Worm (Caenorhabditis elegans): ENCODE results near the gene unc-44.

The unc-44 gene

DNA sequence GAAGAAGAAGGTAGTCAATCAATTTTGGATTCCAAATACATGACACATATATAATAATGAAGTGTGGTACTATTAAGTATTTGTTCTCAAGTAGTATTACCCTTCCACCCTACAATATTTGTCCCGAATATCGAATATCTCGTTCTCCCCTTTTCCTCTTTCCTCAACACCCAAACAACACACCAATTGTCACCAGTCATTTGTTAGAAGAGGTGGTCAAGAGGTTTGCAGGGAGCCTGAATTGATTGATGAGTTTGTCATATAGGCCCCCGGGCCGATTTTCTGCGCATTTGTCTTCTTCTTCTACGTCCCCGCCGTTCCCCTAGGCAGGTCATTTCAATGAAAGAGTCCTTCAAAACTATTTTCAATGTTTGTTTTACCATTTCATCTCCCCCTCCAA lies 11.1 kb upstream of the unc-44 start:
- TF ChIP-seq ztf-23 (GFP tag; IDR thresholded peaks at IDR 0.05) (no peak), tab-1 (GFP tag; IDR thresholded peaks at IDR 0.05) (no peak), med-1 (GFP tag; optimal IDR thresholded peaks at IDR 0.05; ENCODE audit: insufficient read depth) (no peak), ref-1 (GFP tag; conservative IDR thresholded peaks at IDR 0.05) (no peak), klf-2 (GFP tag; conservative IDR thresholded peaks at IDR 0.05) (no peak), flt-1 (GFP tag; IDR thresholded peaks at IDR 0.05) (no peak), ztf-29 (GFP tag; IDR thresholded peaks at IDR 0.05) (no peak), T22C8.4 (GFP tag; IDR thresholded peaks at IDR 0.05) (no peak), cog-1 (tag; optimal IDR thresholded peaks at IDR 0.05) (no peak)

DNA sequence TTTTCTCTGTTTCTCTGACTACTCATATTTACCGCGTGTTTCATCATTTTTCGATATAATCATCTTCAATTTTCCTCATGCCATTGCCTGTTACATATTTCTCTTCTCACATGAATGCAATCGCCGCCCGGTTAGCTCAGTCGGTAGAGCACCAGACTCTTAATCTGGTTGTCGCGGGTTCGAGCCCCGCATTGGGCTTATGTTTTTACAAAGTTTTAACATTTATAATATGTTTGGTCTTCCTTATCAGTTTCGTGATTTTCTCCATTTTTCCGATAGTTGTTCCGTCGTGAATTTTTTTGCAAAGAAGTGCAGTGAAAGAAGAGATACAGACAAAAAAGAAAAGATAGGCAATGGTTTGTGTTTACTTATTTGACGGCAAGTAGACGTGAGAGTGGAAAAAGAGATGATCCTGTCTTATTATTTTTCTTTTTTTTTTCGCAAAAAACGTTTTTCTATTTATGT lies 8.3 kb upstream of the unc-44 start:
- TF ChIP-seq ref-1 (GFP tag; conservative IDR thresholded peaks at IDR 0.05), result peak; percentile 81
- TF ChIP-seq T22C8.4 (GFP tag; IDR thresholded peaks at IDR 0.05), result peak; percentile 87
- peak; percentile 90 for TF ChIP-seq tab-1 (GFP tag; IDR thresholded peaks at IDR 0.05)
- TF ChIP-seq klf-2 (GFP tag; conservative IDR thresholded peaks at IDR 0.05), result peak; percentile 86
- TF ChIP-seq cog-1 (tag; optimal IDR thresholded peaks at IDR 0.05), result peak; percentile 82
- peak; percentile 95 for TF ChIP-seq ztf-29 (GFP tag; IDR thresholded peaks at IDR 0.05)
- TF ChIP-seq ztf-23 (GFP tag; IDR thresholded peaks at IDR 0.05), result peak; percentile 93
- TF ChIP-seq med-1 (GFP tag; optimal IDR thresholded peaks at IDR 0.05; ENCODE audit: insufficient read depth), result peak; percentile 52
- peak; percentile 94 for TF ChIP-seq flt-1 (GFP tag; IDR thresholded peaks at IDR 0.05)

DNA sequence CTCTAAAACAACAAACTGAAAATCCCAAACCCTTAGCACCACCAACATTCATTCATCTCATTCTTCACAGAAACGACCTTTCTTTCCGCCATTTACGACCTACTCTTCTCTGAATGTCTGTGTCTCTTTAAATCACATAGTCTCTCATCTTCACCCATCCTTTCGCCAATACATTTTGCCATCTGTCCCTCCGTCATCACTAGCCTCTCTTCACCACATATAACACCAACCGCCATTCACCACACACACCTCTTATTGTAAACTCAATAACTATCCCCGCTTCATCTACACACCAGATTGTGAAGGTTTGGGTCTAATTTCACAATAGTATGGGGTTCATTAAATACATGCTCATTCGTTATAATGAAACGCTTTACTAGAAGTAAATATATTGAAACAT lies 4.8 kb upstream of the unc-44 start:
- no peak for TF ChIP-seq ref-1 (GFP tag; conservative IDR thresholded peaks at IDR 0.05)
- no peak for TF ChIP-seq T22C8.4 (GFP tag; IDR thresholded peaks at IDR 0.05)
- TF ChIP-seq tab-1 (GFP tag; IDR thresholded peaks at IDR 0.05), result no peak
- TF ChIP-seq klf-2 (GFP tag; conservative IDR thresholded peaks at IDR 0.05), result no peak
- TF ChIP-seq flt-1 (GFP tag; IDR thresholded peaks at IDR 0.05), result no peak
- no peak for TF ChIP-seq med-1 (GFP tag; optimal IDR thresholded peaks at IDR 0.05; ENCODE audit: insufficient read depth)
- no peak for TF ChIP-seq ztf-23 (GFP tag; IDR thresholded peaks at IDR 0.05)
- TF ChIP-seq ztf-29 (GFP tag; IDR thresholded peaks at IDR 0.05), result no peak
- no peak for TF ChIP-seq cog-1 (tag; optimal IDR thresholded peaks at IDR 0.05)

DNA sequence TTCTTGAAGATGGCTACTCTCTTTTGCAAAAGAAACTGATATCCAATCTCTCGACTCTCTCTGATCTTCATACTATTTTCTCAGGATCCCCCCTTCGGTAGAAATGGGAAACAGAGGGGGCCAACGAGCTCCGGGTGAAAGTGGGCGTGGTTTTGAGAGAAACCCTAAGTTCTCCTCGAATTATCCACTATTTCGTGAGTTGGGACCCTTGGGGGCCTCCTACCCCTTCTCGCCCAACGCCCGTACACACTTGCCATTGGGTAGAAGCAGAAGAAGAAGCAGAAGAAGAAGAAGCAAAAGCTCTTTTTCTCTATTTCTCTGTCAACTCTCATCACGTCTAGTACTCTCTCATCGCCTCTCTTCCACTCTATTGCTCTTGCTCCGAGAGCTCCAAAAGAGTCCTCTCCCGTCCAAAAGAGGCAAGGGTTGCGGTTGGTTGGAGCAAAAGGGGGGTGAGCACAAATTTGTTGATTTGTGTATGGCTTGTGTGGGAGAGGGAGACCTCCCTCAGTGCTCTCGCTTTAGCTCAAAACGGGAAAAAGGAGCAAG lies 1.3 kb upstream of the unc-44 start:
- TF ChIP-seq flt-1 (GFP tag; IDR thresholded peaks at IDR 0.05), result peak; percentile 59; the same call in 1 of the 2 replicates
- TF ChIP-seq T22C8.4 (GFP tag; IDR thresholded peaks at IDR 0.05), result no peak
- peak; percentile 56 for TF ChIP-seq cog-1 (tag; optimal IDR thresholded peaks at IDR 0.05)

DNA sequence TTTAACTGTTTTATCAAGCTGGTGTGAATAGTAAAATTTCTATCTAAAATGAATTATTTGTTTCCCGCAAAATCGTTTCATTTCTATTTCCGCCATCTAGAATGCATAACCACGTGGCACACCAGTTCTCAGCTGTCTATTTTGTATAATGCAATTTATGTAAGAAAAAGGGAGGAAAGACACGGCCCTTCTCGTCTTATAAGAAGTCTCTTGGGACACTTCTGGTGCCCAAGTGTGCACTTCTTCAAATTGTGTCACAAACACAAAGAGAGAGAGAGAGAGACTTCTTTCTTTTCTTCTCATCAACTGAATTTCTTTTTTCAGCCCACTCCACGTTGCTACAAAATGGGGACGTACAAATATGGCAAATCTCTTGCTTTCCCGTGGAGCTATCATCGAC lies 1.9 kb downstream of the unc-44 start:
- no peak for TF ChIP-seq ref-1 (GFP tag; conservative IDR thresholded peaks at IDR 0.05)
- no peak for TF ChIP-seq flt-1 (GFP tag; IDR thresholded peaks at IDR 0.05)
- no peak for TF ChIP-seq T22C8.4 (GFP tag; IDR thresholded peaks at IDR 0.05)
- TF ChIP-seq klf-2 (GFP tag; conservative IDR thresholded peaks at IDR 0.05), result no peak
- no peak for TF ChIP-seq med-1 (GFP tag; optimal IDR thresholded peaks at IDR 0.05; ENCODE audit: insufficient read depth)
- TF ChIP-seq ztf-23 (GFP tag; IDR thresholded peaks at IDR 0.05), result no peak
- no peak for TF ChIP-seq tab-1 (GFP tag; IDR thresholded peaks at IDR 0.05)
- no peak for TF ChIP-seq ztf-29 (GFP tag; IDR thresholded peaks at IDR 0.05)
- no peak for TF ChIP-seq cog-1 (tag; optimal IDR thresholded peaks at IDR 0.05)

DNA sequence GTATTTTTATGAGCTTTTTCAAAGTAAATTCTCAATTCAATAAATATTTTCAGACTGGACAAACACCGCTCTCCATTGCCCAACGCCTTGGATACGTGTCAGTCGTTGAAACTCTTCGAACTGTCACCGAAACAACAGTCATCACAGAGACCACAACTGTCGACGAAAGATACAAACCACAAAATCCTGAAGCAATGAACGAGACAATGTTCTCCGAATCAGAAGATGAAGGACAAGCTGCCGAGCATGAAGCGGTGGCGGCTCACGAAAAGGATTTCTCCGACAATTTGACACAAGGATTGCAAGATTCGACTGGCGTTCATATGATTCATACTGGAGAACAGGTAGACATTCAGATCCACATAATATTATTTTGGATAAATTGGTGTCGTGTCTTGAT lies 4.5 kb downstream of the unc-44 start:
- no peak for TF ChIP-seq med-1 (GFP tag; optimal IDR thresholded peaks at IDR 0.05; ENCODE audit: insufficient read depth)

DNA sequence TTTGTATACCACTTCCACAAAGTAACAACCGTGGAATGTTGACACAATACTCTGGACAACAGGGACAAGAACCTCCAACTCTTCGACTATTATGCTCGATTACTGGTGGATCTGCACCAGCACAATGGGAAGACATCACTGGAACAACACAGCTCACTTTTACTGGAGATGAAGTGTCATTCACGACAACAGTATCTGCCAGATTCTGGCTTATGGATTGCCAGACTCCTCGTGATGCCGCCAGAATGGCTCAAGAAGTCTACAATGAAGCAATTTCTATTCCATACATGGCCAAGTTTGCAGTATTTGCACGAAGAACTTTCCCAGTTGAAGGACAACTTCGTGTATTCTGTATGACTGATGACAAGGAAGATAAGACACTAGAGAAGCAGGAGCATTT lies 7.8 kb downstream of the unc-44 start:
- TF ChIP-seq ref-1 (GFP tag; conservative IDR thresholded peaks at IDR 0.05) (no peak), tab-1 (GFP tag; IDR thresholded peaks at IDR 0.05) (no peak), cog-1 (tag; optimal IDR thresholded peaks at IDR 0.05) (no peak), med-1 (GFP tag; optimal IDR thresholded peaks at IDR 0.05; ENCODE audit: insufficient read depth) (no peak), ztf-29 (GFP tag; IDR thresholded peaks at IDR 0.05) (no peak), klf-2 (GFP tag; conservative IDR thresholded peaks at IDR 0.05) (no peak), flt-1 (GFP tag; IDR thresholded peaks at IDR 0.05) (no peak), T22C8.4 (GFP tag; IDR thresholded peaks at IDR 0.05) (no peak), ztf-23 (GFP tag; IDR thresholded peaks at IDR 0.05) (no peak)

DNA sequence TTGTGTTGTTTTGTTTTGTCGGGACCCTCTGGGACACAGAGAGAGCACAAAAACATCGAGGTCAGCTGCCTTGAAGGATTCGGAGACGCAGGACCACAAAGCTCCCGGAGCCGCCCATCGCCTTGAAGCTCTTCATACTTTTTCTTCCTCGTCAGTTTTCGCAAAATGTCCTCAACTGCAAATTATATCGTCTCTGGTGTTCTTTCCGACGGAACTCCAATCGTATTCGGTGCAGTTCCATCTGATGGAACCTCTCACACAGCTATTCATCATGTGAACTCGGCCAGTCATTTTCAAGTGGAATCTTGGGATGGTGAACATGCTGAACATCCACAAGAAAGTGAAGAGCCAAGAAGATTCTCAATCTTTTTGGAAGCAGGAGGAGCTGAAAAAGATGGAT lies 10.1 kb downstream of the unc-44 start:
- no peak for TF ChIP-seq med-1 (GFP tag; optimal IDR thresholded peaks at IDR 0.05; ENCODE audit: insufficient read depth)
- no peak for TF ChIP-seq ztf-23 (GFP tag; IDR thresholded peaks at IDR 0.05)
- TF ChIP-seq ref-1 (GFP tag; conservative IDR thresholded peaks at IDR 0.05), result no peak
- no peak for TF ChIP-seq T22C8.4 (GFP tag; IDR thresholded peaks at IDR 0.05)
- TF ChIP-seq cog-1 (tag; optimal IDR thresholded peaks at IDR 0.05), result no peak
- TF ChIP-seq klf-2 (GFP tag; conservative IDR thresholded peaks at IDR 0.05), result no peak
- TF ChIP-seq flt-1 (GFP tag; IDR thresholded peaks at IDR 0.05), result no peak
- TF ChIP-seq tab-1 (GFP tag; IDR thresholded peaks at IDR 0.05), result no peak
- TF ChIP-seq ztf-29 (GFP tag; IDR thresholded peaks at IDR 0.05), result no peak

DNA sequence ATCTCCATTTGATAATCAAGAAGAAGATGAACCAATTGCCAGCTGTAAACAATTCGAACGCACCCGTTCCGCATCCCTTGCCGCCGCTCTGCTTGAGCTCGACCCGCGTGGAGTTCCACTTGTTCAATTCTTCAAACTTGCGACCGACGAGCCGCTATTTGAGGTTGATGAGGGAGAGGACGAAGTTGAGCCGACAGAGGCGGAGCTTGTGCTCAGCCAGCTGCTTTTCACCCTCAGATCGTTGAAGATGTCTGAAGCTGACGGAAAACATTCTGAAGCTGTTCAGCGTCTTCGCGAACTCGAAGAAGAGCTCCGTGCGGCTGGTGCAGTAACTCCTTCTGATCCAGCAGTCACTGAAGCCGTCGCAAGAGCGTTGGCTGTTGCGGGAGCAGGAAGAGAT lies 10.5 kb downstream of the unc-44 start:
- TF ChIP-seq med-1 (GFP tag; optimal IDR thresholded peaks at IDR 0.05; ENCODE audit: insufficient read depth) (no peak), ztf-29 (GFP tag; IDR thresholded peaks at IDR 0.05) (no peak), flt-1 (GFP tag; IDR thresholded peaks at IDR 0.05) (no peak), T22C8.4 (GFP tag; IDR thresholded peaks at IDR 0.05) (no peak), cog-1 (tag; optimal IDR thresholded peaks at IDR 0.05) (no peak), klf-2 (GFP tag; conservative IDR thresholded peaks at IDR 0.05) (no peak), ztf-23 (GFP tag; IDR thresholded peaks at IDR 0.05) (no peak), ref-1 (GFP tag; conservative IDR thresholded peaks at IDR 0.05) (no peak), tab-1 (GFP tag; IDR thresholded peaks at IDR 0.05) (no peak)

DNA sequence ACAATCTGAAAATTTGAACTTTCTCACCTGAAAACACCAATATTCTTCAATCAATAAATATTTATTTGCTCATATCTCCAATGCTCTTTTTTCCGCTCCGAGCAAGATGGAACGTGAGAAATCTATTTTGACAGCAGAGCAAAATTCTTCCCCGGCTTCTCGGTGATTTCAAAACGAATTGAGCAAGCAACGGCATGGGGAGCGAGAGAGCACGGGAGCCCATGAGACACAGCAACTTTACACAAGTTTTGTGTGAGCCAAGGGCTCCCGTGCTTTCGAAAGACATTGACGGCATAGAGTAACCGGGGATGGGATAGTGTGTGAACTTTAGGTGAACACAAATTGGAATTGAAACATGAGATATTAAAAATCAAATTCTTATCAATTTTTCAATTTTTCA lies 11.5 kb downstream of the unc-44 start:
- TF ChIP-seq klf-2 (GFP tag; conservative IDR thresholded peaks at IDR 0.05) (no peak), med-1 (GFP tag; optimal IDR thresholded peaks at IDR 0.05; ENCODE audit: insufficient read depth) (no peak), flt-1 (GFP tag; IDR thresholded peaks at IDR 0.05) (no peak), T22C8.4 (GFP tag; IDR thresholded peaks at IDR 0.05) (no peak), cog-1 (tag; optimal IDR thresholded peaks at IDR 0.05) (no peak), ztf-23 (GFP tag; IDR thresholded peaks at IDR 0.05) (no peak), ztf-29 (GFP tag; IDR thresholded peaks at IDR 0.05) (no peak), ref-1 (GFP tag; conservative IDR thresholded peaks at IDR 0.05) (no peak), tab-1 (GFP tag; IDR thresholded peaks at IDR 0.05) (no peak)
